Worm (Caenorhabditis elegans): ENCODE results near the gene cal-4.

DNA sequence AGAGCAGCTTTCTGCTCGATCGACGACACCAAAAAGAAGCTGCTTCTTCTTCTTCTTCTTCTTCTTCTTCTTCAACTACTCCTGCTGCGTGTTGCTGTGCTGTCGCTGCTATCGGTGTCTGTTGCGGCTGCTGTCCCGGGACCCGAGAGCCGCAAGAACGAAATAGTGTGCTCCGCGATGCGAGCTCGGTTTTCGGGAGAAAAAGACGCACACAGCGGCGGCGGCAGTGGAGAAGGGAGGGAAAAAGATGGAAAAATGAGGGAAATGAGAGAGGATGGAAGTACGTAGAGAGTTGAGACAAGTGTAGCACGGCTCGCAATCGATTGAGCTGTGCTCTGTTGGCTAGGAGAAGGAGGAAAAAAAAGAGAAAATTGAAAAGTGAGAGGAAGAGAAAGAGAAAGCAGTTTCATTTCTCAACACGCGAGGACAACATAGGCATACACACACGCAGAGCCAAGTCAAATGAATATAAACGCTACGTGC lies 17.4 kb upstream of the cal-4 start:
- peak in 1 of 2 experiments; percentile 34 for TF ChIP-seq ztf-11 (tag; optimal IDR thresholded peaks at IDR 0.05)
- peak; percentile 25 for TF ChIP-seq ama-1 (optimal IDR thresholded peaks at IDR 0.05)
- TF ChIP-seq nhr-12 (tag; optimal IDR thresholded peaks at IDR 0.05), result no peak
- TF ChIP-seq efl-1 (optimal IDR thresholded peaks at IDR 0.05), result peak; percentile 41 to 44
- TF ChIP-seq efl-1 (GFP tag; optimal IDR thresholded peaks at IDR 0.05 in 1 of 2), result peak; percentile 12 to 23
- peak in 2 of 3 experiments; percentile 18 to 74 for TF ChIP-seq ceh-82 (tag; optimal IDR thresholded peaks at IDR 0.05)
- no peak for TF ChIP-seq aly-2 (tag; optimal IDR thresholded peaks at IDR 0.05)
- TF ChIP-seq fos-1 (tag; optimal IDR thresholded peaks at IDR 0.05), result peak; percentile 59
